Worm (Caenorhabditis elegans) whole organism, young adult: ENCODE results near the gene R102.6.

Experiments
- B0261.1 ChIP-seq: sonication (generic microtip); optimal IDR thresholded peaks from 2 replicates; lab custom pipeline; 2016; ENCODE audit warnings: mild to moderate bottlenecking, missing genetic modification characterization, moderate library complexity, missing compliant biosample characterization
- C17E4.6 ChIP-seq: fragments of 200-800 bp; sonication (Bioruptor generic); IDR thresholded peaks from 2 replicates; pipeline ENCODE4 v1.3.6; 2022; ENCODE audit warnings: missing genetic modification reagents, missing genetic modification characterization, missing compliant biosample characterization
- F55B11.4 ChIP-seq: sonication (generic microtip); optimal IDR thresholded peaks from 2 replicates; lab custom pipeline; 2016; ENCODE audit warnings: missing compliant biosample characterization, missing genetic modification characterization, borderline replicate concordance; ENCODE audit not compliant: insufficient read depth
- K12H6.12 ChIP-seq: fragments of 200-800 bp; sonication (Bioruptor generic); optimal IDR thresholded peaks from 2 replicates; lab custom pipeline; 2018; ENCODE audit warnings: mild to moderate bottlenecking, missing genetic modification characterization, missing compliant biosample characterization
- T07F8.4 ChIP-seq: sonication (generic microtip); optimal IDR thresholded peaks from 2 replicates; lab custom pipeline; 2016; ENCODE audit warnings: mild to moderate bottlenecking, missing genetic modification characterization, moderate library complexity, missing compliant biosample characterization
- T26A5.8 ChIP-seq: sonication (generic microtip); optimal IDR thresholded peaks from 2 replicates; lab custom pipeline; 2016; ENCODE audit warnings: missing genetic modification characterization, missing compliant biosample characterization
- Y53G8AR.9 ChIP-seq: fragments of 200-800 bp; sonication (Bioruptor generic); conservative IDR thresholded peaks from 2 replicates; pipeline ENCODE4 v1.3.6; 2022; ENCODE audit warnings: missing genetic modification reagents, missing genetic modification characterization, missing compliant biosample characterization
- akir-1 ChIP-seq: fragments of 200-800 bp; sonication (Bioruptor generic); optimal IDR thresholded peaks from 2 replicates; lab custom pipeline; 2018; ENCODE audit warnings: mild to moderate bottlenecking, missing genetic modification characterization, moderate library complexity, missing compliant biosample characterization
- atf-7 ChIP-seq: sonication (generic microtip); optimal IDR thresholded peaks from 2 replicates; lab custom pipeline; 2017; ENCODE audit warnings: mild to moderate bottlenecking, missing genetic modification characterization, missing compliant biosample characterization
- athp-1 ChIP-seq: sonication (generic microtip); optimal IDR thresholded peaks from 2 replicates; lab custom pipeline; 2017; ENCODE audit warnings: mild to moderate bottlenecking, missing genetic modification characterization, missing compliant biosample characterization
- attf-3 ChIP-seq: fragments of 200-800 bp; sonication (Bioruptor generic); conservative IDR thresholded peaks from 2 replicates; pipeline ENCODE4 v1.3.6; 2022; ENCODE audit warnings: missing genetic modification reagents, missing genetic modification characterization, missing compliant biosample characterization
- attf-5 ChIP-seq: fragments of 200-800 bp; sonication (Bioruptor generic); optimal IDR thresholded peaks from 2 replicates; lab custom pipeline; 2018; ENCODE audit warnings: mild to moderate bottlenecking, missing genetic modification characterization, missing compliant biosample characterization
- ceh-58 ChIP-seq: fragments of 200-800 bp; sonication (Bioruptor generic); IDR thresholded peaks from 2 replicates; pipeline ENCODE4 v1.3.6; 2022; ENCODE audit warnings: missing genetic modification characterization, missing compliant biosample characterization
- chd-7 ChIP-seq: sonication (generic microtip); optimal IDR thresholded peaks from 2 replicates; lab custom pipeline; 2016; ENCODE audit warnings: mild to moderate bottlenecking, missing genetic modification characterization, moderate library complexity, missing compliant biosample characterization
- efl-1 ChIP-seq: fragments of 150-350 bp; optimal IDR thresholded peaks from 2 replicates; lab custom pipeline; 2014; ENCODE audit warnings: missing biosample characterization, missing genetic modification reagents, missing genetic modification characterization
- ets-4 ChIP-seq: fragments of 200-800 bp; sonication (Bioruptor generic); optimal IDR thresholded peaks from 2 replicates; lab custom pipeline; 2018; ENCODE audit warnings: mild to moderate bottlenecking, missing genetic modification characterization, missing compliant biosample characterization
- hmg-1.2 ChIP-seq: fragments of 200-800 bp; sonication (Bioruptor generic); IDR thresholded peaks from 2 replicates; pipeline ENCODE4 v1.3.6; 2022; ENCODE audit warnings: missing genetic modification reagents, missing genetic modification characterization, missing compliant biosample characterization
- lag-1 ChIP-seq: fragments of 200-800 bp; sonication (Bioruptor generic); IDR thresholded peaks from 2 replicates; pipeline ENCODE4 v1.3.6; 2022; ENCODE audit warnings: missing genetic modification reagents, missing genetic modification characterization, missing compliant biosample characterization
- let-526 ChIP-seq: fragments of 200-800 bp; sonication (Bioruptor generic); IDR thresholded peaks from 2 replicates; pipeline ENCODE4 v1.3.6; 2022; ENCODE audit warnings: missing genetic modification reagents, missing genetic modification characterization, missing compliant biosample characterization
- lin-26 ChIP-seq: fragments of 200-800 bp; sonication (Bioruptor generic); IDR thresholded peaks from 2 replicates; pipeline ENCODE4 v1.3.6; 2022; ENCODE audit warnings: missing genetic modification reagents, missing genetic modification characterization, missing compliant biosample characterization
- lin-54 ChIP-seq: fragments of 200-800 bp; sonication (Bioruptor generic); optimal IDR thresholded peaks from 2 replicates; lab custom pipeline; 2018; ENCODE audit warnings: mild to moderate bottlenecking, missing genetic modification characterization, missing compliant biosample characterization
- lsy-27 ChIP-seq: sonication (generic microtip); optimal IDR thresholded peaks from 2 replicates; lab custom pipeline; 2017; ENCODE audit warnings: missing genetic modification characterization, mild to moderate bottlenecking, missing compliant biosample characterization, antibody characterized with exemption, missing genotype, borderline replicate concordance; ENCODE audit not compliant: insufficient read depth
- madf-8 ChIP-seq: fragments of 200-800 bp; sonication (Bioruptor generic); conservative IDR thresholded peaks from 2 replicates; pipeline ENCODE4 v1.3.6; 2022; ENCODE audit warnings: missing genetic modification reagents, missing genetic modification characterization, missing compliant biosample characterization
- nhr-179 ChIP-seq: sonication (generic microtip); optimal IDR thresholded peaks from 2 replicates; lab custom pipeline; 2016; ENCODE audit warnings: mild to moderate bottlenecking, missing genetic modification characterization, missing compliant biosample characterization
- nhr-90 ChIP-seq: sonication (generic microtip); optimal IDR thresholded peaks from 2 replicates; lab custom pipeline; 2016; ENCODE audit warnings: missing genotype, mild to moderate bottlenecking, missing genetic modification characterization, missing compliant biosample characterization
- pbrm-1 ChIP-seq: fragments of 200-800 bp; sonication (Bioruptor generic); IDR thresholded peaks from 2 replicates; pipeline ENCODE4 v1.3.6; 2022; ENCODE audit warnings: missing genetic modification reagents, missing genetic modification characterization, missing compliant biosample characterization
- repo-1 ChIP-seq: sonication (generic microtip); optimal IDR thresholded peaks from 2 replicates; lab custom pipeline; 2017; ENCODE audit warnings: mild to moderate bottlenecking, missing genetic modification characterization, missing compliant biosample characterization
- snpc-1.1 ChIP-seq: sonication (generic microtip); optimal IDR thresholded peaks from 2 replicates; lab custom pipeline; 2017; ENCODE audit warnings: missing genetic modification characterization, mild to moderate bottlenecking, missing compliant biosample characterization, antibody characterized with exemption, moderate library complexity, missing genotype, missing genetic modification reagents; ENCODE audit not compliant: insufficient read depth
- snpc-4 ChIP-seq, 5 experiments: fragments of 150-350 bp in 1 of 5; sonication (generic microtip) in 4 of 5; optimal IDR thresholded peaks; 2 replicates each; lab custom pipeline; 2014 to 2018; ENCODE audit warnings: missing genetic modification characterization in 5 of 5, missing biosample characterization in 3 of 5, antibody characterized with exemption in 2 of 5, mild to moderate bottlenecking in 2 of 5, missing compliant biosample characterization in 2 of 5, missing genotype in 2 of 5, moderate library complexity in 2 of 5, missing genetic modification reagents in 1 of 5
- ztf-22 ChIP-seq: fragments of 200-800 bp; sonication (Bioruptor generic); optimal IDR thresholded peaks from 2 replicates; lab custom pipeline; 2018; ENCODE audit warnings: mild to moderate bottlenecking, missing genetic modification characterization, moderate library complexity, missing compliant biosample characterization

Gene R102.6

DNA sequence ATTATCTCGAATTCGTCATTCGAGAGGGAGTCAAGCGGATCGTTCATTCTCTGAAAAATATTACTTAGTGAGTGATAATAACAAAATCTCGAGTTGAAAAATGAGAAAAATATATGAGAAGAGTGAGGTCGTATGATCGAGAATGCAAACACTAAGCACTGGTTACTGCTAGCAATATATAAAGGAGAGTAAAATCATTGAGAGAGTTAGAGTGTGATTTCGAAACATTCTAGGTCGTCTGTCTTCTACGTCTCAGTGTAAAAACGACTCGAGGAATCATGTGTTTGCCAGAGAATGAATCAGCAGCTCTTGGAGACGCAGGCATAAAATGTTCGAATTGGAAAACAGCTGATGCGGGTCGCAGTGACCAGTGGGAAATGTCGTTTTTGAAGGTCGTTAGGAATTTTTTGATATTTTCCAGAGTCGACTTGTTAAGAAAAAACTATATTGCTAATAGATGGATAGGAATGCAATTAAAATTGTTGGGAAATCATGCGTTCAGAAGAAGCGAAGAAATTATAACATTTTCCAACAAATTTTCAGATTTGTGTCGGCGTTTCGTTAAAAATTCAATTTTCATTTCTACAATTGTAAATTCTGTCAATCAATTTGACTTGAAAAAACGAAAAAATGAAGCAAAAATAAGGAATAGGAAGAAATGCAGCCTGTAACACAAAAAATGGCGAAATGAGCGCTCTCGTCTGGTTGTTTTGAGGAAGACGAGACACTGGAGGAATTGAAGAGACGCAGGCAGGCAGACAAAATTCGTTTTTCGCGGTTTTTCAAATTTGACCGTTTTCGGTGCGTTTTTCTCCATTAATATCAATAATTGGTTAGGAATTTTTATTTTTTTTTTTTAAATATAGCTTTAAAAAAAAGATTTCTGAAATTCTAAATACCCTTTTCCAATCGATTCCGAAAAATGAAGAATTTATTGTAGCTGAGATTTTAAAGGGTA, 8.7 kb downstream of the R102.6 start, which contains the start of gene allo-1 (continued):
- peak; percentile 66 for TF ChIP-seq lin-54 (GFP tag; lab: Kevin White, UChicago)
- peak; percentile 10 for TF ChIP-seq K12H6.12 (tag; lab: Kevin White, UChicago)
- TF ChIP-seq snpc-1.1 (tag; lab: Kevin White, UChicago): no peak
- no peak for TF ChIP-seq chd-7 (tag; lab: Kevin White, UChicago)
- no peak for TF ChIP-seq attf-3

DNA sequence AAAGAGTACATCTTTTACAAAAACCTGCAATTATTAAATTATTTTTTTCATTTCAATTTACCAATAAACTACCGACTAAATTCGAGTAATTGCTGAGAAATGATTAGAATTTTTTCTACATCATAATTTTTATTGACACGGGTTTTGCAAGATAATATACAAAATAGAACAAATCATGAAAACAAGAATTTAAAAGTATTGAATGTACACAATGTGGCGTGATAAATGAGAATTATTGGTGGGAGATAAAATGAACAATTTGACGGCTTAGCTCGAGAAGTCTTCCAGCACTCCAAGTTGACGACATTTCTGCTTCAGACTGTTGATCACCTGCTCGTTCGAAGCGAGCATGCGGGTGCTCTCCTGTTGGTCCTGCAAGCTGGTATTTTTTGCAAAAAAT, 10.8 kb downstream of the R102.6 start, which contains the start of gene R102.4:
Gene R102.4, minus strand, starts transcription at position 101 of the 400 bp plus-strand sequence.
- TF ChIP-seq lag-1 (GFP tag; lab: Robert Waterston, UW) (no peak), athp-1 (tag; lab: Kevin White, UChicago) (no peak), lin-54 (GFP tag; lab: Kevin White, UChicago) (no peak), nhr-179 (tag; lab: Kevin White, UChicago) (no peak), C17E4.6 (GFP tag; lab: Robert Waterston, UW) (no peak)

DNA sequence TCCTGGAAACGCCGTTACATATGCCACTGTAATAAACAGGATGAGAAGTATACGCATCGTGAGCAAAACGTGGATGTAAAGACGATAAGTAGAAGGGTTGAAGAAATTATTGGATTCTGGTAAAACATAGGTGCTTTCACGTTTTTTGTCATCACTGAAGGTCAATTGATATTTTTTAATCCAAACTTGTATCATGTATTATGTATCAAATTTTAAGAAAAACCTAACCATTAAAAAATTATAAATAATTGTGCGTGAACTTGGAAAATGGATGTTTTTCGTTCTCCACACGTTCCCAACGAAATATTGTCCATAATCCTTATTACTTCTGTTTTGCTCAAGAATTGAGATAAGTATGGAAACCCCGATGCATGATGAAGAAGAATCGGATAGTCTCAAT, 15.9 kb downstream of the R102.6 start, which contains the start of gene R102.8:
Gene R102.8, minus strand, starts transcription at position 101 of the 400 bp plus-strand sequence.
- TF ChIP-seq lin-26 (GFP tag; lab: Robert Waterston, UW) (no peak), efl-1 (GFP tag; lab: Kevin White, UChicago) (no peak), lsy-27 (tag; lab: Kevin White, UChicago) (no peak), T26A5.8 (tag; lab: Kevin White, UChicago) (no peak), snpc-4 (GFP tag; optimal IDR thresholded peaks at IDR 0.05; lab: Kevin White, UChicago) (no peak), snpc-4 (tag; optimal IDR thresholded peaks at IDR 0.05; lab: Kevin White, UChicago) (no peak), let-526 (no peak), attf-5 (GFP tag; lab: Kevin White, UChicago) (no peak), T07F8.4 (tag; lab: Kevin White, UChicago) (no peak), hmg-1.2 (GFP tag; lab: Robert Waterston, UW) (no peak), B0261.1 (tag; lab: Kevin White, UChicago) (no peak)

DNA sequence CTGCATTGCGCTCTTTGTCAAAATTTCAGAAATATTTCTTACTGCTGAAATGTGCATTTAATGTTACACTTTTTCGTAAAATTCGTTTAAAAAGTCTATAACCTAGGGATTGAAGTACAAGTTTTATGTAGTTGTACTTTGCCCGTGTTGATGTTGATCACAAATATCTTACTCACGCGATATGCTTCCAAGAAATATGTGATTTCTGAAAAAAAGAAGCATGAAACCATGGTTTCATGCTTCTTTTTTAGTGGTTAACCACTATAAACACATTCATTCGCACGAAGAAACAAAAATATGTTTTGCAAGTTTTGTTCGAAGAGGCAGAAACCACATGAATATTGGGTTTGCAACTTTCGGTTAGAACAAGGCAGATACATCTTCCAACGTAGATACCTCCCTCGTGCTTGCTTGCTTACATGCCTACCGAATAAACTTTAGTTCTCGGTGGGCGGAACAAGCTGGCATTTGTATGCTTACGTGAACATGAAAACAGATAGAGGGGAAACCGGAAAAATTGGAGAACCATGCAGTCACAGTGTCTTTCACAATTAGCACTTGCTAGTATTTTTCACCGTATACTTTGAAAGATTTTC, 16.9 kb downstream of the R102.6 start, which contains the start of gene R102.3:
Gene R102.3, plus strand, starts transcription at position 546 of the 596 bp plus-strand sequence.
- no peak for TF ChIP-seq akir-1 (GFP tag; lab: Kevin White, UChicago)
- no peak for TF ChIP-seq nhr-90 (tag; lab: Kevin White, UChicago)
- TF ChIP-seq T07F8.4 (tag; lab: Kevin White, UChicago): no peak
- TF ChIP-seq repo-1 (tag; lab: Kevin White, UChicago): no peak
- no peak for TF ChIP-seq snpc-4 (GFP tag; optimal IDR thresholded peaks at IDR 0.05; lab: Kevin White, UChicago)
- no peak for TF ChIP-seq snpc-4 (tag; optimal IDR thresholded peaks at IDR 0.05; lab: Kevin White, UChicago)
- TF ChIP-seq let-526: no peak
- no peak for TF ChIP-seq Y53G8AR.9 (GFP tag; lab: Robert Waterston, UW)
- no peak for TF ChIP-seq madf-8 (GFP tag; lab: Robert Waterston, UW)
- TF ChIP-seq chd-7 (tag; lab: Kevin White, UChicago): no peak
- no peak for TF ChIP-seq ets-4 (GFP tag; lab: Kevin White, UChicago)
- TF ChIP-seq ztf-22: no peak
- no peak for TF ChIP-seq pbrm-1 (GFP tag; lab: Robert Waterston, UW)
- no peak for TF ChIP-seq B0261.1 (tag; lab: Kevin White, UChicago)
- TF ChIP-seq atf-7 (tag; lab: Kevin White, UChicago): no peak
- TF ChIP-seq hmg-1.2 (GFP tag; lab: Robert Waterston, UW): no peak
- no peak for TF ChIP-seq F55B11.4
- TF ChIP-seq ceh-58: no peak
